Worm (Caenorhabditis elegans) whole organism, early embryonic: Measurements from ENCODE around the gene F49F1.9.
"Not testable (repeated sequence)": the region's sequence is repeated elsewhere in the genome, so short reads cannot be mapped to it uniquely, and the experiment has no call there.

Experiments used
- B0310.2 ChIP-seq: sonication (generic microtip); optimal IDR thresholded peaks from 2 replicates; lab custom pipeline; 2016; ENCODE audit warnings: mild to moderate bottlenecking, missing genetic modification characterization, missing compliant biosample characterization
- F13C5.2 ChIP-seq: sonication (generic microtip); optimal IDR thresholded peaks from 2 replicates; lab custom pipeline; 2017; ENCODE audit warnings: mild to moderate bottlenecking, missing genetic modification characterization, inconsistent platforms, missing compliant biosample characterization
- aly-1 ChIP-seq: sonication (generic microtip); optimal IDR thresholded peaks from 2 replicates; lab custom pipeline; 2016; ENCODE audit warnings: missing genetic modification characterization, missing compliant biosample characterization
- ama-1 ChIP-seq: fragments of 150-350 bp; optimal IDR thresholded peaks from 2 replicates; lab custom pipeline; 2014
- ceh-13 ChIP-seq: fragments of 200-800 bp; sonication (Bioruptor generic); optimal IDR thresholded peaks from 2 replicates; lab custom pipeline; 2018; ENCODE audit warnings: mild to moderate bottlenecking, missing genetic modification characterization, missing compliant biosample characterization
- ceh-36 ChIP-seq: sonication (generic microtip); optimal IDR thresholded peaks from 2 replicates; lab custom pipeline; 2016; ENCODE audit warnings: missing genetic modification characterization, inconsistent platforms, missing compliant biosample characterization
- ets-7 ChIP-seq: sonication (generic microtip); optimal IDR thresholded peaks from 2 replicates; lab custom pipeline; 2016; ENCODE audit warnings: missing genotype, missing genetic modification characterization, missing compliant biosample characterization
- flt-1 ChIP-seq: fragments of 200-800 bp; sonication (Bioruptor generic); IDR thresholded peaks from 2 replicates; pipeline ENCODE4 v1.3.6; 2022; ENCODE audit warnings: missing genetic modification characterization, missing compliant biosample characterization
- hmbx-1 ChIP-seq: sonication (generic microtip); optimal IDR thresholded peaks from 2 replicates; lab custom pipeline; 2016; ENCODE audit warnings: mild to moderate bottlenecking, missing genetic modification characterization, missing compliant biosample characterization
- hmg-4 ChIP-seq: fragments of 200-800 bp; sonication (Bioruptor generic); optimal IDR thresholded peaks from 2 replicates; lab custom pipeline; 2018; ENCODE audit warnings: mild to moderate bottlenecking, missing genetic modification characterization, missing compliant biosample characterization
- hnd-1 ChIP-seq: sonication (generic microtip); optimal IDR thresholded peaks from 2 replicates; lab custom pipeline; 2016; ENCODE audit warnings: missing genetic modification characterization, missing compliant biosample characterization
- pes-1 ChIP-seq: fragments of 200-800 bp; sonication (Bioruptor generic); IDR thresholded peaks from 2 replicates; pipeline ENCODE4 v1.3.6; 2022; ENCODE audit warnings: missing genetic modification reagents, missing genetic modification characterization, missing compliant biosample characterization
- scrt-1 ChIP-seq: fragments of 200-800 bp; sonication (Bioruptor generic); IDR thresholded peaks from 2 replicates; pipeline ENCODE4 v1.3.6; 2022; ENCODE audit warnings: missing genetic modification characterization, missing compliant biosample characterization
- sea-1 ChIP-seq: fragments of 200-800 bp; sonication (Bioruptor generic); conservative IDR thresholded peaks from 2 replicates; pipeline ENCODE4 v1.3.6; 2022; ENCODE audit warnings: missing genetic modification characterization, missing compliant biosample characterization
- tbx-11 ChIP-seq: fragments of 200-800 bp; sonication (Bioruptor generic); IDR thresholded peaks from 2 replicates; pipeline ENCODE4 v1.3.6; 2022; ENCODE audit warnings: missing genetic modification characterization, missing compliant biosample characterization
- tbx-37 ChIP-seq: fragments of 200-800 bp; sonication (Bioruptor generic); conservative IDR thresholded peaks from 2 replicates; pipeline ENCODE4 v1.3.6; 2022; ENCODE audit warnings: missing genetic modification reagents, missing genetic modification characterization, missing compliant biosample characterization
- tra-4 ChIP-seq: sonication (generic microtip); optimal IDR thresholded peaks from 2 replicates; lab custom pipeline; 2017; ENCODE audit warnings: missing genetic modification characterization, missing compliant biosample characterization

The F49F1.9 gene

ce11 chrIV:4147891-4148290 lies 10.5 kb upstream of the F49F1.9 start:
- TF ChIP-seq tbx-11 (GFP tag; lab: Robert Waterston, UW) (no peak), B0310.2 (no peak), flt-1 (no peak), tbx-37 (GFP tag; lab: Robert Waterston, UW) (no peak), aly-1 (tag; lab: Kevin White, UChicago) (no peak), scrt-1 (GFP tag; lab: Robert Waterston, UW) (no peak), ets-7 (tag; lab: Kevin White, UChicago) (no peak), F13C5.2 (no peak), sea-1 (GFP tag; lab: Robert Waterston, UW) (no peak), hnd-1 (tag; lab: Kevin White, UChicago) (no peak), hmg-4 (GFP tag; lab: Kevin White, UChicago) (no peak), hmbx-1 (no peak), ama-1 (lab: Kevin White, UChicago) (no peak), ceh-13 (no peak), tra-4 (tag; lab: Kevin White, UChicago) (no peak), ceh-36 (tag; lab: Kevin White, UChicago) (no peak), pes-1 (GFP tag; lab: Robert Waterston, UW) (no peak)

- no peak for TF ChIP-seq flt-1
Measured at ce11 chrIV:4144784-4145183, 7.4 kb upstream of the F49F1.9 start, which contains the start of gene R07C12.3. Gene R07C12.3, plus strand, starts transcription at chrIV:4145084.

DNA sequence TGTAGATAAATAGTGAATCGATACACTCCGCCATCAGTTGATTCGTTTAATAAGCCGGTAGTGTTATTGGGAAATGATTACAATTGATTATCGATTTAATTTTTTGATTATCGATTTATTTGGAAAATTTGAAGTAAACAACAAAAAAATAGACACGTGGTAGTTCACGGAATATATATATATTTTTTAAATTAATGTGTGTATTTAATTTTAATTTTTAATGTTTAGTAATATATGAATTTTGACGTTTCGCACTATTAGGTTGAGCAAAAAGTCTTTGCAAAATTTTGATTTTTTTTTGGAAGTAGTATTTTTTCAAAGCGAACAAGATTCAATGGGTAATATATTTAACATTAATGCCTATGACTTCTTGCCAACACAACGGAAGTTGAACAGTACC lies 5.6 kb upstream of the F49F1.9 start, which contains the start of gene F49F1.12:
Gene F49F1.12, minus strand, starts transcription at position 101 of the 400 bp plus-strand sequence.
- TF ChIP-seq tbx-11 (GFP tag; lab: Robert Waterston, UW); ceh-13; flt-1: not testable (repeated sequence)

- TF ChIP-seq B0310.2 = no peak
- no peak for TF ChIP-seq hmg-4 (GFP tag; lab: Kevin White, UChicago)
- no peak for TF ChIP-seq tra-4 (tag; lab: Kevin White, UChicago)
- no peak for TF ChIP-seq ama-1 (lab: Kevin White, UChicago)
- TF ChIP-seq F13C5.2 = no peak
- no peak for TF ChIP-seq ceh-36 (tag; lab: Kevin White, UChicago)
- no peak for TF ChIP-seq tbx-37 (GFP tag; lab: Robert Waterston, UW)
- TF ChIP-seq aly-1 (tag; lab: Kevin White, UChicago) = no peak
Measured at ce11 chrIV:4141311-4141710, 3.9 kb upstream of the F49F1.9 start, which contains the start of gene F49F1.11. Gene F49F1.11, minus strand, starts transcription at chrIV:4141411.

DNA sequence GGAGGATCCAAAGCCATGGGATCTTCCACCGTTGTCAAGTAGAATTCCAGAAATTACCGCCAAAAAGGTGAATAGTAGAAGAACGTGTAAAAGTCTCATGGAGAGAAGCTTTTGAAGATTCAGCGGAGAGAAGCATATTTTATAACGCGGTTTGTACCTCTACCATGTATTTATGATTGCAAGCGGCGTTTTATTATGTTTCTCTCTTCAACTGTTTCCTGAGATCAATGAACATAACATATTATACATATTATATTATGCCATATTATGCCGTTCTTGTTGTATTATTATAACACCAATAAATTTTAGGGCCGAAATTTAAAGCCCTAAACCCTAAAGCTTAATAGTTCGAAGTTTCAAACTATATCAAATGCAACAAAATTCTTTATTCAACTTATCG lies 2.9 kb upstream of the F49F1.9 start, which contains the start of gene F49F1.18:
Gene F49F1.18, minus strand, starts transcription at position 101 of the 400 bp plus-strand sequence.
- TF ChIP-seq hmg-4 (GFP tag; lab: Kevin White, UChicago) (no peak), hmbx-1 (no peak), sea-1 (GFP tag; lab: Robert Waterston, UW) (no peak), ama-1 (lab: Kevin White, UChicago) (no peak), B0310.2 (no peak), pes-1 (GFP tag; lab: Robert Waterston, UW) (no peak), scrt-1 (GFP tag; lab: Robert Waterston, UW) (no peak), ceh-36 (tag; lab: Kevin White, UChicago) (no peak), tra-4 (tag; lab: Kevin White, UChicago) (no peak), tbx-37 (GFP tag; lab: Robert Waterston, UW) (no peak)

DNA sequence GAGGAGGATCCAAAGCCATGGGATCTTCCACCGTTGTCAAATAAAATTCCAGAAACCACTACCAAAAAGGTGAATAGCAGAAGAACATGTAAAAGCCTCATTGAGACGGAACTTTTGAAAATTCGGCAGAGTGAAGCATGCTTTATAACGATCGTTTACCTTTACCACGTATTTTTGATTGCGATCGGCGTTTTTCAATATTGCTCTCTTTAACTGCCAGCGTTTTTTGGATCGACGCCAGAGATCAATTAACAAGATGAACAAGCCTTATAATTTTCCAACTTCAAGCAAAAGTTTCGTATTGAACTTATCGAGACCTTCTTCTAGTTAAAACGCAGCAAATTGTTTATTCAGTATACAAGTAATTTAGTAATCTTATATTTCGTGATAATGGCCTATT lies 1.6 kb upstream of the F49F1.9 start, which contains the start of gene F49F1.10:
Gene F49F1.10, minus strand, starts transcription at position 101 of the 400 bp plus-strand sequence.
- no peak for TF ChIP-seq ceh-13
- no peak for TF ChIP-seq pes-1 (GFP tag; lab: Robert Waterston, UW)
- TF ChIP-seq ceh-36 (tag; lab: Kevin White, UChicago) = no peak
- no peak for TF ChIP-seq hnd-1 (tag; lab: Kevin White, UChicago)
- TF ChIP-seq tbx-37 (GFP tag; lab: Robert Waterston, UW) = no peak
- TF ChIP-seq sea-1 (GFP tag; lab: Robert Waterston, UW) = no peak
- TF ChIP-seq ets-7 (tag; lab: Kevin White, UChicago) = no peak
- TF ChIP-seq hmbx-1 = no peak
- no peak for TF ChIP-seq scrt-1 (GFP tag; lab: Robert Waterston, UW)
- TF ChIP-seq tra-4 (tag; lab: Kevin White, UChicago) = no peak
- no peak for TF ChIP-seq flt-1

- no peak for TF ChIP-seq ceh-13
- TF ChIP-seq tbx-11 (GFP tag; lab: Robert Waterston, UW) = no peak
- no peak for TF ChIP-seq hmbx-1
- TF ChIP-seq tbx-37 (GFP tag; lab: Robert Waterston, UW) = no peak
- TF ChIP-seq flt-1 = no peak
- TF ChIP-seq sea-1 (GFP tag; lab: Robert Waterston, UW) = no peak
- TF ChIP-seq scrt-1 (GFP tag; lab: Robert Waterston, UW) = no peak
- no peak for TF ChIP-seq ets-7 (tag; lab: Kevin White, UChicago)
- no peak for TF ChIP-seq ama-1 (lab: Kevin White, UChicago)
- no peak for TF ChIP-seq B0310.2
- no peak for TF ChIP-seq ceh-36 (tag; lab: Kevin White, UChicago)
- no peak for TF ChIP-seq tra-4 (tag; lab: Kevin White, UChicago)
- no peak for TF ChIP-seq hnd-1 (tag; lab: Kevin White, UChicago)
- TF ChIP-seq pes-1 (GFP tag; lab: Robert Waterston, UW) = no peak
- no peak for TF ChIP-seq aly-1 (tag; lab: Kevin White, UChicago)
- no peak for TF ChIP-seq hmg-4 (GFP tag; lab: Kevin White, UChicago)
Measured at ce11 chrIV:4135744-4136143, 1.6 kb downstream of the F49F1.9 start, which contains the start of gene F49F1.17. Gene F49F1.17, minus strand, starts transcription at chrIV:4135844.

- not testable (repeated sequence) for TF ChIP-seq ets-7 (tag; lab: Kevin White, UChicago); pes-1 (GFP tag; lab: Robert Waterston, UW); tra-4 (tag; lab: Kevin White, UChicago)
Measured at ce11 chrIV:4125657-4126056, 11.7 kb downstream of the F49F1.9 start, which contains the start of gene F49F1.7. Gene F49F1.7, minus strand, starts transcription at chrIV:4125757.
